Worm (Caenorhabditis elegans): ENCODE measurements around the gene unc-2.
A peak's percentile ranks its signal among the peaks of the same experiment; 100 is the strongest.

Gene unc-2

DNA sequence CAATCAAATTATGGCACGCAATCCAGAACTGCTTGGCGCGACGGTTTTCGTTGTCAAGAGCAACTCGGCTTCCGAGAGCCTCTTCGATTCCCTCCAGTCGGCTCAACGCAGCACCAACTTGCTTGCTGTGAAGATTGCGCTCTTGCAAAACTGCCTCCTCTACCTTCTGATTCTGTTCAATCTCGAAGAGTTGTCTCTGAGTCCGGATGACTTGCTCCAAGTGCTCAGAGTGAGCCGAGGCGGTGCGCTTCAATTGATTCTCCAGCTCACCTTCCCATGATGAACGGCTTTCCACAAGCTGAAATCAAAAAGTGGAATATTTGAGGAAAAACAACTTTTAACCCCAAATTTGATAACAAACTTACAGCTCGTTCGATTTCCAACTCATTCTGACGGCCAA is 78.9 kb downstream of the unc-2 start:
- TF ChIP-seq unc-62 (GFP tag; optimal IDR thresholded peaks at IDR 0.05) (no peak), flh-1 (GFP tag; optimal IDR thresholded peaks at IDR 0.05) (no peak), nhr-28 (tag; optimal IDR thresholded peaks at IDR 0.05) (no peak), tbx-8 (GFP tag; optimal IDR thresholded peaks at IDR 0.05) (no peak), elt-3 (tag; optimal IDR thresholded peaks at IDR 0.05) (no peak), ztf-11 (tag; optimal IDR thresholded peaks at IDR 0.05) (no peak), snpc-4 (tag; optimal IDR thresholded peaks at IDR 0.05) (no peak)

- TF ChIP-seq mep-1 (tag; optimal IDR thresholded peaks at IDR 0.05) (no peak), cnd-1 (tag; optimal IDR thresholded peaks at IDR 0.05) (no peak), ztf-11 (tag; optimal IDR thresholded peaks at IDR 0.05) (no peak), nhr-2 (tag; optimal IDR thresholded peaks at IDR 0.05) (no peak), zip-8 (tag; optimal IDR thresholded peaks at IDR 0.05) (no peak), snpc-4 (tag; optimal IDR thresholded peaks at IDR 0.05) (no peak), ceh-43 (GFP tag; optimal IDR thresholded peaks at IDR 0.05) (no peak), pha-4 (tag; optimal IDR thresholded peaks at IDR 0.05) (no peak), lin-13 (tag; optimal IDR thresholded peaks at IDR 0.05) (no peak), mls-2 (tag; optimal IDR thresholded peaks at IDR 0.05) (no peak), tbx-8 (GFP tag; optimal IDR thresholded peaks at IDR 0.05) (no peak), ham-2 (GFP tag; optimal IDR thresholded peaks at IDR 0.05) (no peak), nhr-76 (tag; optimal IDR thresholded peaks at IDR 0.05) (no peak), unc-62 (GFP tag; optimal IDR thresholded peaks at IDR 0.05) (no peak), hlh-1 (tag; optimal IDR thresholded peaks at IDR 0.05) (no peak)
These were observed 88.8 kb downstream of the unc-2 start for ce11 chrX:2674514-2674913.

- TF ChIP-seq unc-39 (tag; optimal IDR thresholded peaks at IDR 0.05), result no peak
- no peak for TF ChIP-seq elt-1 (tag; optimal IDR thresholded peaks at IDR 0.05; ENCODE audit: borderline replicate concordance, insufficient read depth)
- no peak for TF ChIP-seq bed-3 (GFP tag; optimal IDR thresholded peaks at IDR 0.05)
- TF ChIP-seq M03D4.4 (tag; optimal IDR thresholded peaks at IDR 0.05), result no peak
- TF ChIP-seq unc-62 (GFP tag; optimal IDR thresholded peaks at IDR 0.05), result no peak
- no peak for TF ChIP-seq elt-3 (tag; optimal IDR thresholded peaks at IDR 0.05)
- no peak for TF ChIP-seq ceh-83 (GFP tag; optimal IDR thresholded peaks at IDR 0.05)
- TF ChIP-seq ceh-43 (GFP tag; optimal IDR thresholded peaks at IDR 0.05), result no peak
- TF ChIP-seq unc-120 (tag; optimal IDR thresholded peaks at IDR 0.05; ENCODE audit: poor library complexity, severe bottlenecking), result no peak
- no peak for TF ChIP-seq drap-1 (GFP tag; optimal IDR thresholded peaks at IDR 0.05)
- no peak for TF ChIP-seq nhr-237 (tag; optimal IDR thresholded peaks at IDR 0.05)
- no peak for TF ChIP-seq tbx-8 (GFP tag; optimal IDR thresholded peaks at IDR 0.05)
- TF ChIP-seq nhr-76 (tag; optimal IDR thresholded peaks at IDR 0.05), result no peak
- TF ChIP-seq nhr-2 (tag; optimal IDR thresholded peaks at IDR 0.05), result no peak
- TF ChIP-seq blmp-1 (tag; optimal IDR thresholded peaks at IDR 0.05), result no peak
- no peak for TF ChIP-seq mep-1 (tag; optimal IDR thresholded peaks at IDR 0.05)
- TF ChIP-seq pha-4 (tag; optimal IDR thresholded peaks at IDR 0.05), result no peak
These were observed 90.1 kb downstream of the unc-2 start, which contains the start of gene ser-7 for ce11 chrX:2673272-2673671. TSS of gene ser-7 (plus strand) at chrX:2673572.

DNA sequence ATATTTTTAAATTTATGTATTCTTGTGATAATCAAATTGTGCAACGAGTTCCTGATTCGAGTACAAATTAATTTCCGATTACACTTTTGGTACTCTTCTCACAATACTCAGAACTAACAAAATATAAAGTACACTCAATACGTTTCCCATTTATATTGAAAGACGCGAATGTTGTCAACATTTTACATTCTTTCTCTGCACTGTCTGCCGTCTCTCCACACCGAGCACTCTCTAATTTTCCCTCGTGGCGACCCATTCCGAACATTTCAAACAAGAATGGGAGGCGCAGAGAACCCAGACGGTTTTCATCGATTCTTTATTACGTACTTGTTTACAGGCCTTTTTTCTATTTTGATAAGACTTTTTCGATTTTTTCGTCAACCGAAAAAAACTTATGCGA is 95.5 kb downstream of the unc-2 start, which contains the start of gene C09B7.2:
Gene C09B7.2, plus strand, starts transcription at position 349 of the 400 bp plus-strand sequence.
- TF ChIP-seq sptf-1 (tag; optimal IDR thresholded peaks at IDR 0.05) (no peak), lsy-2 (tag; optimal IDR thresholded peaks at IDR 0.05) (peak; percentile 3), ces-1 (GFP tag; optimal IDR thresholded peaks at IDR 0.05) (peak; percentile 71), pha-4 (tag; optimal IDR thresholded peaks at IDR 0.05) (peak; percentile 55)

ce11 chrX:2664273-2664672 is 99.1 kb downstream of the unc-2 start, which contains the start of gene F54G2.1:
TSS of gene F54G2.1 (minus strand) at chrX:2664373.
- TF ChIP-seq M03D4.4 (tag; optimal IDR thresholded peaks at IDR 0.05) (no peak), unc-120 (tag; optimal IDR thresholded peaks at IDR 0.05; ENCODE audit: poor library complexity, severe bottlenecking) (no peak), sem-2 (GFP tag; optimal IDR thresholded peaks at IDR 0.05) (no peak), mep-1 (tag; optimal IDR thresholded peaks at IDR 0.05) (no peak), lin-13 (tag; optimal IDR thresholded peaks at IDR 0.05) (no peak), lsy-2 (tag; optimal IDR thresholded peaks at IDR 0.05) (no peak), zip-8 (tag; optimal IDR thresholded peaks at IDR 0.05) (no peak), ztf-11 (tag; optimal IDR thresholded peaks at IDR 0.05) (no peak), ces-1 (GFP tag; optimal IDR thresholded peaks at IDR 0.05) (no peak), nhr-2 (tag; optimal IDR thresholded peaks at IDR 0.05) (no peak), mab-5 (tag; optimal IDR thresholded peaks at IDR 0.05) (no peak), nhr-76 (tag; optimal IDR thresholded peaks at IDR 0.05) (no peak), ham-2 (GFP tag; optimal IDR thresholded peaks at IDR 0.05) (no peak), lin-32 (GFP tag; optimal IDR thresholded peaks at IDR 0.05) (no peak), blmp-1 (tag; optimal IDR thresholded peaks at IDR 0.05) (no peak)
